Worm (Caenorhabditis elegans) whole organism, late embryonic: Measurements from ENCODE around the gene Y22D7AR.3.

Experiments
- F13H6.1 ChIP-seq: sonication (generic microtip); optimal IDR thresholded peaks from 2 replicates; lab custom pipeline; 2016; ENCODE audit warnings: missing genetic modification characterization, missing compliant biosample characterization
- K02D7.2 ChIP-seq: sonication (generic microtip); optimal IDR thresholded peaks from 2 replicates; lab custom pipeline; 2017; ENCODE audit warnings: mild to moderate bottlenecking, missing genetic modification characterization, missing compliant biosample characterization
- K09A11.1 ChIP-seq: sonication (generic microtip); optimal IDR thresholded peaks from 2 replicates; lab custom pipeline; 2017; ENCODE audit warnings: antibody characterized with exemption, mild to moderate bottlenecking, missing genetic modification characterization, missing compliant biosample characterization; ENCODE audit not compliant: insufficient read depth
- T23F11.4 ChIP-seq: fragments of 200-800 bp; sonication (Bioruptor generic); optimal IDR thresholded peaks from 2 replicates; lab custom pipeline; 2018; ENCODE audit warnings: mild to moderate bottlenecking, missing genetic modification characterization, missing compliant biosample characterization
- ahr-1 ChIP-seq: sonication (generic microtip); optimal IDR thresholded peaks from 2 replicates; lab custom pipeline; 2016; ENCODE audit warnings: missing genetic modification characterization, missing compliant biosample characterization
- ceh-14 ChIP-seq: sonication (generic microtip); optimal IDR thresholded peaks from 2 replicates; lab custom pipeline; 2016; ENCODE audit warnings: missing genotype, missing genetic modification characterization, missing compliant biosample characterization
- ceh-18 ChIP-seq: sonication (generic microtip); optimal IDR thresholded peaks from 2 replicates; lab custom pipeline; 2016; ENCODE audit warnings: missing genetic modification characterization, missing compliant biosample characterization
- ceh-19 ChIP-seq: fragments of 200-800 bp; sonication (Bioruptor generic); optimal IDR thresholded peaks from 2 replicates; lab custom pipeline; 2018; ENCODE audit warnings: mild to moderate bottlenecking, missing genetic modification characterization, missing compliant biosample characterization
- ceh-22 ChIP-seq: sonication (generic microtip); optimal IDR thresholded peaks from 2 replicates; lab custom pipeline; 2017; ENCODE audit warnings: missing biosample characterization, missing genetic modification characterization
- ceh-31 ChIP-seq: sonication (generic microtip); optimal IDR thresholded peaks from 2 replicates; lab custom pipeline; 2016; ENCODE audit warnings: missing genetic modification characterization, missing compliant biosample characterization
- ceh-45 ChIP-seq: fragments of 200-800 bp; sonication (Bioruptor generic); IDR thresholded peaks from 2 replicates; pipeline ENCODE4 v1.3.6; 2022; ENCODE audit warnings: missing genetic modification reagents, missing genetic modification characterization, missing compliant biosample characterization
- ceh-48 ChIP-seq: sonication (generic microtip); optimal IDR thresholded peaks from 2 replicates; lab custom pipeline; 2016; ENCODE audit warnings: missing genetic modification characterization, inconsistent platforms, missing compliant biosample characterization
- ceh-6 ChIP-seq: fragments of 200-800 bp; sonication (Bioruptor generic); optimal IDR thresholded peaks from 2 replicates; lab custom pipeline; 2018; ENCODE audit warnings: mild to moderate bottlenecking, missing genetic modification characterization, missing compliant biosample characterization
- elt-2 ChIP-seq: sonication (generic microtip); optimal IDR thresholded peaks from 2 replicates; lab custom pipeline; 2016; ENCODE audit warnings: missing genetic modification reagents, missing genetic modification characterization, missing compliant biosample characterization
- elt-4 ChIP-seq: sonication (generic microtip); optimal IDR thresholded peaks from 2 replicates; lab custom pipeline; 2016; ENCODE audit warnings: missing genetic modification characterization, missing compliant biosample characterization
- ets-4 ChIP-seq: sonication (generic microtip); optimal IDR thresholded peaks from 2 replicates; lab custom pipeline; 2016; ENCODE audit warnings: missing genetic modification characterization, missing compliant biosample characterization
- fax-1 ChIP-seq: sonication (generic microtip); optimal IDR thresholded peaks from 2 replicates; lab custom pipeline; 2016; ENCODE audit warnings: missing genotype, missing genetic modification characterization, missing compliant biosample characterization
- fkh-10 ChIP-seq: fragments of 150-350 bp; optimal IDR thresholded peaks from 2 replicates; lab custom pipeline; 2014; ENCODE audit warnings: missing biosample characterization, missing genetic modification reagents, missing genetic modification characterization
- gmeb-2 ChIP-seq: sonication (generic microtip); optimal IDR thresholded peaks from 2 replicates; lab custom pipeline; 2016; ENCODE audit warnings: missing genetic modification characterization, inconsistent platforms, missing compliant biosample characterization
- hlh-15 ChIP-seq: sonication (generic microtip); optimal IDR thresholded peaks from 2 replicates; lab custom pipeline; 2016; ENCODE audit warnings: missing genetic modification characterization, missing compliant biosample characterization
- hlh-30 ChIP-seq: sonication (generic microtip); optimal IDR thresholded peaks from 2 replicates; lab custom pipeline; 2017; ENCODE audit warnings: antibody characterized with exemption, missing genetic modification characterization, missing compliant biosample characterization; ENCODE audit not compliant: insufficient read depth
- hlh-6 ChIP-seq: sonication (generic microtip); optimal IDR thresholded peaks from 2 replicates; lab custom pipeline; 2016; ENCODE audit warnings: missing genotype, missing genetic modification characterization, missing compliant biosample characterization
- lim-6 ChIP-seq: sonication (generic microtip); optimal IDR thresholded peaks from 2 replicates; lab custom pipeline; 2016; ENCODE audit warnings: missing genetic modification characterization, missing compliant biosample characterization
- mec-3 ChIP-seq: sonication (generic microtip); optimal IDR thresholded peaks from 2 replicates; lab custom pipeline; 2016; ENCODE audit warnings: borderline replicate concordance, missing genetic modification characterization, missing compliant biosample characterization
- nfya-1 ChIP-seq: sonication (generic microtip); optimal IDR thresholded peaks from 2 replicates; lab custom pipeline; 2017; ENCODE audit warnings: missing genetic modification characterization, mild to moderate bottlenecking, missing compliant biosample characterization, antibody characterized with exemption, moderate library complexity
- nhr-11 ChIP-seq: fragments of 150-350 bp; optimal IDR thresholded peaks from 2 replicates; lab custom pipeline; 2014; ENCODE audit warnings: missing biosample characterization, missing genetic modification characterization
- nhr-232 ChIP-seq: sonication (generic microtip); optimal IDR thresholded peaks from 2 replicates; lab custom pipeline; 2016; ENCODE audit warnings: missing genetic modification characterization, missing compliant biosample characterization
- npax-4 ChIP-seq: sonication (generic microtip); optimal IDR thresholded peaks from 2 replicates; lab custom pipeline; 2016; ENCODE audit warnings: missing genetic modification characterization, missing compliant biosample characterization
- odd-2 ChIP-seq: sonication (generic microtip); optimal IDR thresholded peaks from 2 replicates; lab custom pipeline; 2017; ENCODE audit warnings: antibody characterized with exemption, mild to moderate bottlenecking, missing genetic modification characterization, missing compliant biosample characterization
- pag-3 ChIP-seq: sonication (generic microtip); optimal IDR thresholded peaks from 2 replicates; lab custom pipeline; 2016; ENCODE audit warnings: missing compliant biosample characterization, missing genetic modification characterization, borderline replicate concordance
- pat-9 ChIP-seq: fragments of 200-800 bp; sonication (Bioruptor generic); optimal IDR thresholded peaks from 2 replicates; lab custom pipeline; 2018; ENCODE audit warnings: mild to moderate bottlenecking, missing genetic modification characterization, moderate library complexity, missing compliant biosample characterization
- pha-2 ChIP-seq: sonication (generic microtip); optimal IDR thresholded peaks from 2 replicates; lab custom pipeline; 2017; ENCODE audit warnings: mild to moderate bottlenecking, missing genetic modification characterization, missing compliant biosample characterization
- pha-4 ChIP-seq: fragments of 150-350 bp; optimal IDR thresholded peaks from 2 replicates; lab custom pipeline; 2018; ENCODE audit warnings: missing biosample characterization, missing genetic modification reagents, missing genetic modification characterization
- pqm-1 ChIP-seq: sonication (generic microtip); optimal IDR thresholded peaks from 2 replicates; lab custom pipeline; 2016; ENCODE audit warnings: missing genetic modification characterization, missing compliant biosample characterization
- ref-2 ChIP-seq: sonication (generic microtip); optimal IDR thresholded peaks from 2 replicates; lab custom pipeline; 2016; ENCODE audit warnings: missing genetic modification characterization, missing compliant biosample characterization
- rnt-1 ChIP-seq: sonication (generic microtip); optimal IDR thresholded peaks from 2 replicates; lab custom pipeline; 2016; ENCODE audit warnings: missing genetic modification characterization, missing compliant biosample characterization
- sdc-2 ChIP-seq: sonication (generic microtip); optimal IDR thresholded peaks from 2 replicates; lab custom pipeline; 2016; ENCODE audit warnings: missing genotype, missing genetic modification characterization, missing compliant biosample characterization
- sox-4 ChIP-seq: sonication (generic microtip); optimal IDR thresholded peaks from 2 replicates; lab custom pipeline; 2017; ENCODE audit warnings: mild to moderate bottlenecking, missing genetic modification characterization, inconsistent platforms, missing compliant biosample characterization
- syd-9 ChIP-seq: sonication (generic microtip); optimal IDR thresholded peaks from 2 replicates; lab custom pipeline; 2016; ENCODE audit warnings: mild to moderate bottlenecking, missing genetic modification characterization, moderate library complexity, missing compliant biosample characterization
- tbx-2 ChIP-seq: sonication (generic microtip); optimal IDR thresholded peaks from 2 replicates; lab custom pipeline; 2016; ENCODE audit warnings: missing genetic modification characterization, missing compliant biosample characterization
- tbx-7 ChIP-seq: sonication (generic microtip); optimal IDR thresholded peaks from 2 replicates; lab custom pipeline; 2016; ENCODE audit warnings: missing genotype, missing genetic modification characterization, missing compliant biosample characterization
- unc-3 ChIP-seq, 2 experiments: fragments of 200-800 bp in 1 of 2; sonication (Bioruptor generic) in 1 of 2; sonication (generic microtip) in 1 of 2; conservative IDR thresholded peaks in 1 of 2; optimal IDR thresholded peaks in 1 of 2; 2 replicates each; pipeline versions ENCODE4 v1.3.6 to Lab custom; 2016 to 2022; ENCODE audit warnings: missing compliant biosample characterization in 2 of 2, missing genetic modification characterization in 2 of 2, missing genetic modification reagents in 1 of 2
- unc-86 ChIP-seq: sonication (generic microtip); optimal IDR thresholded peaks from 2 replicates; lab custom pipeline; 2016; ENCODE audit warnings: missing genetic modification characterization, missing compliant biosample characterization
- zip-5 ChIP-seq: sonication (generic microtip); optimal IDR thresholded peaks from 2 replicates; lab custom pipeline; 2016; ENCODE audit warnings: missing genetic modification characterization, missing compliant biosample characterization

The Y22D7AR.3 gene

ce11 chrIII:1680996-1681395 is 15.3 kb upstream of the Y22D7AR.3 start (continued):
- TF ChIP-seq nhr-232 (tag; lab: Kevin White, UChicago) (no peak), fkh-10 (GFP tag; lab: Kevin White, UChicago) (no peak), F13H6.1 (tag; lab: Kevin White, UChicago) (no peak), ceh-18 (no peak), pat-9 (tag; lab: Kevin White, UChicago) (no peak), pqm-1 (no peak), lim-6 (no peak), K09A11.1 (tag; lab: Kevin White, UChicago) (no peak), ceh-31 (tag; lab: Kevin White, UChicago) (peak; percentile 46), tbx-7 (tag; lab: Kevin White, UChicago) (no peak), elt-4 (tag; lab: Kevin White, UChicago) (no peak), syd-9 (tag; lab: Kevin White, UChicago) (no peak), sdc-2 (tag; lab: Kevin White, UChicago) (no peak), K02D7.2 (tag; lab: Kevin White, UChicago) (no peak), pha-4 (no peak), zip-5 (tag; lab: Kevin White, UChicago) (no peak), npax-4 (tag; lab: Kevin White, UChicago) (no peak), nhr-11 (tag; lab: Kevin White, UChicago) (no peak), fax-1 (no peak), unc-3 (GFP tag; conservative IDR thresholded peaks at IDR 0.05; lab: Robert Waterston, UW) (no peak), unc-3 (tag; optimal IDR thresholded peaks at IDR 0.05; lab: Kevin White, UChicago) (no peak), hlh-15 (tag; lab: Kevin White, UChicago) (no peak), gmeb-2 (tag; lab: Kevin White, UChicago) (no peak), rnt-1 (peak; percentile 27), sox-4 (tag; lab: Kevin White, UChicago) (no peak), mec-3 (no peak), ceh-14 (no peak), nfya-1 (peak; percentile 35), tbx-2 (peak; percentile 44), ceh-19 (GFP tag; lab: Kevin White, UChicago) (no peak), ceh-6 (no peak), ref-2 (no peak)

ce11 chrIII:1680393-1680792 is 14.7 kb upstream of the Y22D7AR.3 start:
- no peak for TF ChIP-seq ceh-48
- no peak for TF ChIP-seq ets-4 (tag; lab: Kevin White, UChicago)
- no peak for TF ChIP-seq pat-9 (tag; lab: Kevin White, UChicago)
- no peak for TF ChIP-seq nhr-11 (tag; lab: Kevin White, UChicago)
- no peak for TF ChIP-seq pha-4
- no peak for TF ChIP-seq tbx-2
- no peak for TF ChIP-seq hlh-15 (tag; lab: Kevin White, UChicago)
- TF ChIP-seq syd-9 (tag; lab: Kevin White, UChicago) = no peak
- TF ChIP-seq T23F11.4 (GFP tag; lab: Kevin White, UChicago) = no peak
- TF ChIP-seq, all 69 proteins: peak for 0

ce11 chrIII:1678671-1679070 is 13.0 kb upstream of the Y22D7AR.3 start:
- TF ChIP-seq ceh-18 (peak; percentile 34), pha-2 (tag; lab: Kevin White, UChicago) (no peak)

- TF ChIP-seq elt-2 (tag; lab: Kevin White, UChicago) (no peak), ceh-19 (GFP tag; lab: Kevin White, UChicago) (no peak), odd-2 (tag; lab: Kevin White, UChicago) (no peak), hlh-6 (tag; lab: Kevin White, UChicago) (no peak), ceh-45 (GFP tag; lab: Robert Waterston, UW) (no peak), K02D7.2 (tag; lab: Kevin White, UChicago) (no peak), ceh-22 (tag; lab: Kevin White, UChicago) (no peak), unc-3 (GFP tag; conservative IDR thresholded peaks at IDR 0.05; lab: Robert Waterston, UW) (no peak), unc-3 (tag; optimal IDR thresholded peaks at IDR 0.05; lab: Kevin White, UChicago) (no peak), hlh-30 (tag; lab: Kevin White, UChicago) (no peak), ceh-18 (no peak), unc-86 (tag; lab: Kevin White, UChicago) (no peak), pag-3 (tag; lab: Kevin White, UChicago) (no peak), ahr-1 (tag; lab: Kevin White, UChicago) (no peak)
Observed at ce11 chrIII:1676588-1676987, 10.9 kb upstream of the Y22D7AR.3 start, which contains the start of gene Y22D7AR.6. TSS of gene Y22D7AR.6 (minus strand) at chrIII:1676721.
